Worm (Caenorhabditis elegans): Measurements from ENCODE around the gene dct-12.
A peak's percentile ranks its signal among the peaks of the same experiment; 100 is the strongest.

The dct-12 gene

ce11 chrII:12406394-12406793, 25.9 kb downstream of the dct-12 start, which contains the start of gene sre-30:
TSS of gene sre-30 (minus strand) at chrII:12406494.
- TF ChIP-seq ref-1 (GFP tag; conservative IDR thresholded peaks at IDR 0.05) (no peak), ztf-23 (GFP tag; IDR thresholded peaks at IDR 0.05) (no peak), tab-1 (GFP tag; IDR thresholded peaks at IDR 0.05) (no peak), klf-2 (GFP tag; conservative IDR thresholded peaks at IDR 0.05) (no peak)

ce11 chrII:12401791-12402190, 30.5 kb downstream of the dct-12 start, which contains the start of gene sre-29:
TSS of gene sre-29 (minus strand) at chrII:12401891.
- TF ChIP-seq cog-1 (tag; optimal IDR thresholded peaks at IDR 0.05), result no peak
- TF ChIP-seq ztf-23 (GFP tag; IDR thresholded peaks at IDR 0.05), result no peak
- TF ChIP-seq T22C8.4 (GFP tag; IDR thresholded peaks at IDR 0.05), result no peak

- TF ChIP-seq ztf-23 (GFP tag; IDR thresholded peaks at IDR 0.05) (no peak), med-1 (GFP tag; optimal IDR thresholded peaks at IDR 0.05; ENCODE audit: insufficient read depth) (no peak), flt-1 (GFP tag; IDR thresholded peaks at IDR 0.05) (no peak), ztf-29 (GFP tag; IDR thresholded peaks at IDR 0.05) (no peak), cog-1 (tag; optimal IDR thresholded peaks at IDR 0.05) (no peak), ref-1 (GFP tag; conservative IDR thresholded peaks at IDR 0.05) (no peak), tab-1 (GFP tag; IDR thresholded peaks at IDR 0.05) (no peak), T22C8.4 (GFP tag; IDR thresholded peaks at IDR 0.05) (no peak), klf-2 (GFP tag; conservative IDR thresholded peaks at IDR 0.05) (no peak)
Measured at ce11 chrII:12397656-12398055, 34.6 kb downstream of the dct-12 start, which contains the start of gene F57G9.7. TSS of gene F57G9.7 (minus strand) at chrII:12397756.

DNA sequence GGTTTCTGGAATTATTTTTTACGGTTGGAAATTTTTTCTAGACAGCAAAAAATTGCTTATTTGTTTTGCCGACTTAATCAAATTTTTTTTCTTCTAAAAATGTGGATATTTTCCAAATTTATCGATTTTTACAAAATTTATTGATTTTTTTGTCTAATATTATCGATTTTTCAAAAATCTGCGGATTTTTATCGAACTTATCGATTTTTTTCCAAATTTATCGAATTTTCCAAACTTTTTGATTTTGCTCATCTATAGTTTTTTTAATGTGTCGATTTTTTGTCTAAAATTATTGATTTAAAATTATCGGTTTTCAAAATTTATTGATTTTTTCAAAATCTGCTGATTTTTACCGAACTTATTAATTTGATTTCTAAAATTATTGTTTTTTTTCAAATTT, 38.1 kb downstream of the dct-12 start:
- TF ChIP-seq tab-1 (GFP tag; IDR thresholded peaks at IDR 0.05) (no peak), T22C8.4 (GFP tag; IDR thresholded peaks at IDR 0.05) (peak; percentile 72; the same call in 1 of the 2 replicates)

- TF ChIP-seq tab-1 (GFP tag; IDR thresholded peaks at IDR 0.05), result no peak
- no peak for TF ChIP-seq med-1 (GFP tag; optimal IDR thresholded peaks at IDR 0.05; ENCODE audit: insufficient read depth)
- TF ChIP-seq klf-2 (GFP tag; conservative IDR thresholded peaks at IDR 0.05), result no peak
- TF ChIP-seq ref-1 (GFP tag; conservative IDR thresholded peaks at IDR 0.05), result no peak
- no peak for TF ChIP-seq cog-1 (tag; optimal IDR thresholded peaks at IDR 0.05)
- no peak for TF ChIP-seq T22C8.4 (GFP tag; IDR thresholded peaks at IDR 0.05)
- no peak for TF ChIP-seq ztf-23 (GFP tag; IDR thresholded peaks at IDR 0.05)
- no peak for TF ChIP-seq ztf-29 (GFP tag; IDR thresholded peaks at IDR 0.05)
- no peak for TF ChIP-seq flt-1 (GFP tag; IDR thresholded peaks at IDR 0.05)
Measured at ce11 chrII:12393690-12394089, 38.6 kb downstream of the dct-12 start, which contains the start of gene Y57A10B.7. TSS of gene Y57A10B.7 (minus strand) at chrII:12393790.

- no peak for TF ChIP-seq ref-1 (GFP tag; conservative IDR thresholded peaks at IDR 0.05)
- no peak for TF ChIP-seq ztf-23 (GFP tag; IDR thresholded peaks at IDR 0.05)
- TF ChIP-seq T22C8.4 (GFP tag; IDR thresholded peaks at IDR 0.05), result no peak
- no peak for TF ChIP-seq ztf-29 (GFP tag; IDR thresholded peaks at IDR 0.05)
- TF ChIP-seq cog-1 (tag; optimal IDR thresholded peaks at IDR 0.05), result no peak
- no peak for TF ChIP-seq tab-1 (GFP tag; IDR thresholded peaks at IDR 0.05)
- TF ChIP-seq klf-2 (GFP tag; conservative IDR thresholded peaks at IDR 0.05), result no peak
- no peak for TF ChIP-seq med-1 (GFP tag; optimal IDR thresholded peaks at IDR 0.05; ENCODE audit: insufficient read depth)
- no peak for TF ChIP-seq flt-1 (GFP tag; IDR thresholded peaks at IDR 0.05)
Measured at ce11 chrII:12389783-12390182, 42.5 kb downstream of the dct-12 start, which contains the start of gene Y57A10B.6. TSS of gene Y57A10B.6 (plus strand) at chrII:12390083.

- TF ChIP-seq T22C8.4 (GFP tag; IDR thresholded peaks at IDR 0.05) (no peak), ref-1 (GFP tag; conservative IDR thresholded peaks at IDR 0.05) (no peak), ztf-29 (GFP tag; IDR thresholded peaks at IDR 0.05) (no peak), klf-2 (GFP tag; conservative IDR thresholded peaks at IDR 0.05) (no peak), ztf-23 (GFP tag; IDR thresholded peaks at IDR 0.05) (no peak), cog-1 (tag; optimal IDR thresholded peaks at IDR 0.05) (no peak), tab-1 (GFP tag; IDR thresholded peaks at IDR 0.05) (no peak), med-1 (GFP tag; optimal IDR thresholded peaks at IDR 0.05; ENCODE audit: insufficient read depth) (no peak), flt-1 (GFP tag; IDR thresholded peaks at IDR 0.05) (no peak)
Measured at ce11 chrII:12387980-12388379, 44.3 kb downstream of the dct-12 start, which contains the start of gene sre-41. TSS of gene sre-41 (plus strand) at chrII:12388280.

- TF ChIP-seq ztf-29 (GFP tag; IDR thresholded peaks at IDR 0.05) (no peak), klf-2 (GFP tag; conservative IDR thresholded peaks at IDR 0.05) (no peak)
Measured at ce11 chrII:12387487-12387886, 44.8 kb downstream of the dct-12 start.

DNA sequence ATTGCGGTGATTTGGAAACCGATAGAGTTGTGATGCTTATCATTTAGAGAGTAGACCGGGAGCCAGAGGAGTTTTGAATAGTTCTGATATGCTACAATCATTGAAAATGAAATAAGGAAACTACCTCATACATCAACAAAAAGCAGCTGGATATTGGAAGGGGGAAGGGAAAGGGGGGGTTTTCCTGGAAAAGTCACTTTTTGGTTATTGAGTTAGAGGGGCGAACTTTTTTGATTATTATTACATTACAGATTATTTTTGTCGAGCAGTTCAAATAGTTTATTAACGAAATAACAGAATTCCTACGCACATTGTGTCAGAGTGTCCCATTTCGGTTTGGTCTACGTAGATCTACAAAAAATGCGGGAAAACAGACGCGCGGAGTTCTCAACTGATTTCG, 45.5 kb downstream of the dct-12 start, which contains the start of gene sre-42:
TSS of gene sre-42 (minus strand) at position 101 of the 400 bp plus-strand sequence.
- TF ChIP-seq klf-2 (GFP tag; conservative IDR thresholded peaks at IDR 0.05), result no peak
- no peak for TF ChIP-seq tab-1 (GFP tag; IDR thresholded peaks at IDR 0.05)
- TF ChIP-seq T22C8.4 (GFP tag; IDR thresholded peaks at IDR 0.05), result no peak
- no peak for TF ChIP-seq cog-1 (tag; optimal IDR thresholded peaks at IDR 0.05)
- no peak for TF ChIP-seq ztf-23 (GFP tag; IDR thresholded peaks at IDR 0.05)
- TF ChIP-seq ref-1 (GFP tag; conservative IDR thresholded peaks at IDR 0.05), result no peak
- no peak for TF ChIP-seq med-1 (GFP tag; optimal IDR thresholded peaks at IDR 0.05; ENCODE audit: insufficient read depth)
- TF ChIP-seq ztf-29 (GFP tag; IDR thresholded peaks at IDR 0.05), result no peak
- no peak for TF ChIP-seq flt-1 (GFP tag; IDR thresholded peaks at IDR 0.05)

- TF ChIP-seq cog-1 (tag; optimal IDR thresholded peaks at IDR 0.05), result no peak
- no peak for TF ChIP-seq ztf-23 (GFP tag; IDR thresholded peaks at IDR 0.05)
- TF ChIP-seq flt-1 (GFP tag; IDR thresholded peaks at IDR 0.05), result no peak
- no peak for TF ChIP-seq med-1 (GFP tag; optimal IDR thresholded peaks at IDR 0.05; ENCODE audit: insufficient read depth)
- no peak for TF ChIP-seq T22C8.4 (GFP tag; IDR thresholded peaks at IDR 0.05)
- no peak for TF ChIP-seq klf-2 (GFP tag; conservative IDR thresholded peaks at IDR 0.05)
- no peak for TF ChIP-seq tab-1 (GFP tag; IDR thresholded peaks at IDR 0.05)
- no peak for TF ChIP-seq ztf-29 (GFP tag; IDR thresholded peaks at IDR 0.05)
Measured at ce11 chrII:12385815-12386214, 46.4 kb downstream of the dct-12 start.
